Worm (Caenorhabditis elegans) whole organism, mixed stage, embryonic: ENCODE data around the gene unc-64.

Experiments
- elt-1 ChIP-seq: sonication (generic microtip); optimal IDR thresholded peaks from 2 replicates; lab custom pipeline; 2017; ENCODE audit warnings: missing genetic modification characterization, mild to moderate bottlenecking, missing compliant biosample characterization, antibody characterized with exemption, moderate library complexity, borderline replicate concordance; ENCODE audit not compliant: insufficient read depth
- lin-13 ChIP-seq: fragments of 150-350 bp; optimal IDR thresholded peaks from 2 replicates; lab custom pipeline; 2014; ENCODE audit warnings: missing biosample characterization, missing genetic modification characterization
- lsy-2 ChIP-seq: fragments of 150-350 bp; optimal IDR thresholded peaks from 2 replicates; lab custom pipeline; 2014; ENCODE audit warnings: missing biosample characterization, missing genetic modification characterization
- nhr-12 ChIP-seq: fragments of 150-350 bp; optimal IDR thresholded peaks from 2 replicates; lab custom pipeline; 2014; ENCODE audit warnings: missing biosample characterization, missing genetic modification characterization
- nhr-237 ChIP-seq: fragments of 150-350 bp; optimal IDR thresholded peaks from 2 replicates; lab custom pipeline; 2014; ENCODE audit warnings: missing biosample characterization, missing genetic modification characterization
- pha-4 ChIP-seq: fragments of 150-350 bp; optimal IDR thresholded peaks from 2 replicates; lab custom pipeline; 2018; ENCODE audit warnings: missing biosample characterization, missing genetic modification reagents, missing genetic modification characterization
- sptf-1 ChIP-seq: sonication (generic microtip); optimal IDR thresholded peaks from 2 replicates; lab custom pipeline; 2017; ENCODE audit warnings: mild to moderate bottlenecking, missing genetic modification characterization, moderate library complexity, missing compliant biosample characterization
- unc-62 ChIP-seq: fragments of 150-350 bp; optimal IDR thresholded peaks from 2 replicates; lab custom pipeline; 2014; ENCODE audit warnings: missing biosample characterization, missing genetic modification reagents, missing genetic modification characterization

- TF ChIP-seq pha-4 (no peak), unc-62 (GFP tag; lab: Kevin White, UChicago) (no peak), nhr-237 (tag; lab: Kevin White, UChicago) (no peak), nhr-12 (tag; lab: Kevin White, UChicago) (no peak), lin-13 (tag; lab: Kevin White, UChicago) (no peak), sptf-1 (tag; lab: Kevin White, UChicago) (no peak), lsy-2 (tag; lab: Kevin White, UChicago) (no peak), elt-1 (tag; lab: Kevin White, UChicago) (no peak)
Observed at ce11 chrIII:13328911-13329310, 51.9 kb downstream of the unc-64 start.
